Fruit fly (Drosophila melanogaster): ENCODE measurements around the gene Srp54.

Srp54 gene

dm6 chr2L:9924765-9925164 lies 12.1 kb downstream of the Srp54 start, which contains the start of the genes TbCMF46 and CG42366:
TbCMF46 (minus strand) TSS chr2L:9924865.
CG42366 (plus strand) TSS chr2L:9925161.
- TF ChIP-seq Dll (optimal IDR thresholded peaks at IDR 0.05) (no peak), EcR (GFP tag; optimal IDR thresholded peaks at IDR 0.05) (no peak), usp (GFP tag; optimal IDR thresholded peaks at IDR 0.05) (no peak), psq (optimal IDR thresholded peaks at IDR 0.05) (no peak), pan (optimal IDR thresholded peaks at IDR 0.05) (no peak), CG8478 (optimal IDR thresholded peaks at IDR 0.05) (no peak)

dm6 chr2L:9930280-9930679 lies 17.6 kb downstream of the Srp54 start, which contains the start of gene CG42367:
CG42367 (plus strand) TSS chr2L:9930580.
- TF ChIP-seq Dll (optimal IDR thresholded peaks at IDR 0.05) (no peak), usp (GFP tag; optimal IDR thresholded peaks at IDR 0.05) (no peak), CG8478 (optimal IDR thresholded peaks at IDR 0.05) (no peak), psq (optimal IDR thresholded peaks at IDR 0.05) (no peak), EcR (GFP tag; optimal IDR thresholded peaks at IDR 0.05) (no peak), pan (optimal IDR thresholded peaks at IDR 0.05) (no peak)

- TF ChIP-seq CG8478 (optimal IDR thresholded peaks at IDR 0.05) (no peak), psq (optimal IDR thresholded peaks at IDR 0.05) (no peak), pan (optimal IDR thresholded peaks at IDR 0.05) (no peak), usp (GFP tag; optimal IDR thresholded peaks at IDR 0.05) (no peak), EcR (GFP tag; optimal IDR thresholded peaks at IDR 0.05) (no peak), Dll (optimal IDR thresholded peaks at IDR 0.05) (no peak)
Measured at dm6 chr2L:9933063-9933462, 20.4 kb downstream of the Srp54 start, which contains the start of gene Cpr30F. Cpr30F (minus strand) TSS chr2L:9933163.

dm6 chr2L:9937908-9938307 lies 25.2 kb downstream of the Srp54 start, which contains the start of gene Arglu1:
Arglu1 (minus strand) TSS chr2L:9938134.
- TF ChIP-seq EcR (GFP tag; optimal IDR thresholded peaks at IDR 0.05) (no peak), CG8478 (optimal IDR thresholded peaks at IDR 0.05) (no peak), pan (optimal IDR thresholded peaks at IDR 0.05) (no peak), usp (GFP tag; optimal IDR thresholded peaks at IDR 0.05) (no peak), Dll (optimal IDR thresholded peaks at IDR 0.05) (no peak), psq (optimal IDR thresholded peaks at IDR 0.05) (no peak)

- TF ChIP-seq EcR (GFP tag; optimal IDR thresholded peaks at IDR 0.05) (no peak), pan (optimal IDR thresholded peaks at IDR 0.05) (no peak), Dll (optimal IDR thresholded peaks at IDR 0.05) (no peak), psq (optimal IDR thresholded peaks at IDR 0.05) (no peak)
Measured at dm6 chr2L:9938631-9939256, 26.0 kb downstream of the Srp54 start, which contains the start of the genes Datp and CG4619. Datp (minus strand) TSS chr2L:9938790. CG4619 (plus strand) TSS chr2L:9938863.

dm6 chr2L:9943521-9943920 lies 30.8 kb downstream of the Srp54 start:
- no peak for TF ChIP-seq pan (optimal IDR thresholded peaks at IDR 0.05)
- no peak for TF ChIP-seq CG8478 (optimal IDR thresholded peaks at IDR 0.05)
- TF ChIP-seq usp (GFP tag; optimal IDR thresholded peaks at IDR 0.05), result no peak
- TF ChIP-seq EcR (GFP tag; optimal IDR thresholded peaks at IDR 0.05), result no peak
- no peak for TF ChIP-seq Dll (optimal IDR thresholded peaks at IDR 0.05)
- TF ChIP-seq psq (optimal IDR thresholded peaks at IDR 0.05), result no peak

dm6 chr2L:9945086-9945485 lies 32.4 kb downstream of the Srp54 start:
- TF ChIP-seq CG8478 (optimal IDR thresholded peaks at IDR 0.05) (no peak), usp (GFP tag; optimal IDR thresholded peaks at IDR 0.05) (no peak), psq (optimal IDR thresholded peaks at IDR 0.05) (no peak)

dm6 chr2L:9946051-9946450 lies 33.3 kb downstream of the Srp54 start:
- TF ChIP-seq usp (GFP tag; optimal IDR thresholded peaks at IDR 0.05) (no peak), psq (optimal IDR thresholded peaks at IDR 0.05) (no peak), Dll (optimal IDR thresholded peaks at IDR 0.05) (no peak), pan (optimal IDR thresholded peaks at IDR 0.05) (no peak), CG8478 (optimal IDR thresholded peaks at IDR 0.05) (no peak), EcR (GFP tag; optimal IDR thresholded peaks at IDR 0.05) (no peak)

- TF ChIP-seq psq (optimal IDR thresholded peaks at IDR 0.05), result no peak
- TF ChIP-seq Dll (optimal IDR thresholded peaks at IDR 0.05), result no peak
- no peak for TF ChIP-seq usp (GFP tag; optimal IDR thresholded peaks at IDR 0.05)
- TF ChIP-seq EcR (GFP tag; optimal IDR thresholded peaks at IDR 0.05), result no peak
- TF ChIP-seq pan (optimal IDR thresholded peaks at IDR 0.05), result no peak
- TF ChIP-seq CG8478 (optimal IDR thresholded peaks at IDR 0.05), result no peak
Measured at dm6 chr2L:9947265-9947664, 34.6 kb downstream of the Srp54 start, which contains the start of gene CG5853. CG5853 (minus strand) TSS chr2L:9947648.

dm6 chr2L:9947738-9948519 lies 35.2 kb downstream of the Srp54 start:
- TF ChIP-seq EcR (GFP tag; optimal IDR thresholded peaks at IDR 0.05) (no peak), Dll (optimal IDR thresholded peaks at IDR 0.05) (no peak), pan (optimal IDR thresholded peaks at IDR 0.05) (no peak), psq (optimal IDR thresholded peaks at IDR 0.05) (no peak), CG8478 (optimal IDR thresholded peaks at IDR 0.05) (no peak), usp (GFP tag; optimal IDR thresholded peaks at IDR 0.05) (no peak)

- TF ChIP-seq CG8478 (optimal IDR thresholded peaks at IDR 0.05), result no peak
- no peak for TF ChIP-seq EcR (GFP tag; optimal IDR thresholded peaks at IDR 0.05)
- TF ChIP-seq pan (optimal IDR thresholded peaks at IDR 0.05), result no peak
- TF ChIP-seq Dll (optimal IDR thresholded peaks at IDR 0.05), result no peak
- no peak for TF ChIP-seq usp (GFP tag; optimal IDR thresholded peaks at IDR 0.05)
- no peak for TF ChIP-seq psq (optimal IDR thresholded peaks at IDR 0.05)
Measured at dm6 chr2L:9948520-9948858, 35.8 kb downstream of the Srp54 start.
